Worm (Caenorhabditis elegans): ENCODE data around the gene nhr-223.

Gene nhr-223

ce11 chrV:15824866-15825265 lies 28.7 kb downstream of the nhr-223 start, which contains the start of gene srbc-50:
Gene srbc-50 (minus strand): TSS chrV:15824966.
- TF ChIP-seq nhr-25 (tag; optimal IDR thresholded peaks at IDR 0.05) (no peak), pqm-1 (tag; optimal IDR thresholded peaks at IDR 0.05) (no peak), nhr-28 (tag; optimal IDR thresholded peaks at IDR 0.05) (no peak), nfya-1 (tag; optimal IDR thresholded peaks at IDR 0.05; ENCODE audit: insufficient read depth) (no peak)

- TF ChIP-seq nhr-11 (tag; optimal IDR thresholded peaks at IDR 0.05) (no peak), nhr-43 (tag; optimal IDR thresholded peaks at IDR 0.05; ENCODE audit: poor library complexity, severe bottlenecking) (no peak), nhr-77 (tag; optimal IDR thresholded peaks at IDR 0.05) (no peak), egl-27 (tag; optimal IDR thresholded peaks at IDR 0.05) (no peak), hmg-11 (tag; optimal IDR thresholded peaks at IDR 0.05) (no peak), lin-39 (tag; optimal IDR thresholded peaks at IDR 0.05) (no peak), nhr-12 (tag; optimal IDR thresholded peaks at IDR 0.05) (no peak), aly-2 (tag; optimal IDR thresholded peaks at IDR 0.05) (no peak), daf-12 (tag; optimal IDR thresholded peaks at IDR 0.05) (no peak), ceh-28 (tag; optimal IDR thresholded peaks at IDR 0.05) (no peak), pqm-1 (tag; optimal IDR thresholded peaks at IDR 0.05) (no peak), sea-2 (GFP tag; optimal IDR thresholded peaks at IDR 0.05) (no peak), fkh-2 (tag; optimal IDR thresholded peaks at IDR 0.05) (no peak), snpc-4 (tag; optimal IDR thresholded peaks at IDR 0.05) (no peak), mml-1 (tag; optimal IDR thresholded peaks at IDR 0.05) (no peak)
Measured at ce11 chrV:15826110-15826509, 29.9 kb downstream of the nhr-223 start, which contains the start of gene srbc-51. Gene srbc-51 (plus strand): TSS chrV:15826410.

DNA sequence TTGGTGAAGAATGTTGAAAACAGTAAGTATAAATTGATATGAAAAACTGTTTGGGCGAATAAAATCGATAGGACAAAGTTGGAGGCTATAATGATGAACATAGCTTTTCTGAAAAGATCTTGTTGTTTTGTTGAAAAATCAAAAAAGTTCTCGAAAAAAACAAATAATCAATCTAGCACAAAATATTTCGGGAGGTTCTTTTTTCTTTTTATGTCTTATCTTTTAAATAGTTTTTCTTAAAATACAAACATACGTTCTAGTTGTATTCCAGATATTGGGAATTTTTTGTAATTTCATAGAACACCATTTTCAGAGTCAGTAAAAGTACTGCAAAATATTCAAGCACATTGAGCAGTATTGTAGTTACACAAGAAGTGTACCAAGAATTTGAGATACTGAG lies 33.7 kb downstream of the nhr-223 start, which contains the start of gene srbc-55:
Gene srbc-55 (minus strand): TSS at position 101 of the 400 bp plus-strand sequence.
- TF ChIP-seq nhr-12 (tag; optimal IDR thresholded peaks at IDR 0.05) (no peak), skn-1 (tag; optimal IDR thresholded peaks at IDR 0.05) (no peak), pqm-1 (tag; optimal IDR thresholded peaks at IDR 0.05) (no peak), zag-1 (tag; optimal IDR thresholded peaks at IDR 0.05) (no peak), unc-62 (GFP tag; optimal IDR thresholded peaks at IDR 0.05) (no peak), aly-2 (tag; optimal IDR thresholded peaks at IDR 0.05) (no peak), egl-27 (tag; optimal IDR thresholded peaks at IDR 0.05) (no peak), pha-4 (tag; optimal IDR thresholded peaks at IDR 0.05) (no peak), ceh-82 (tag; optimal IDR thresholded peaks at IDR 0.05) (no peak), nhr-67 (tag; optimal IDR thresholded peaks at IDR 0.05) (no peak), unc-39 (tag; optimal IDR thresholded peaks at IDR 0.05) (no peak)

ce11 chrV:15831586-15831985 lies 35.4 kb downstream of the nhr-223 start, which contains the start of gene srbc-56:
Gene srbc-56 (minus strand): TSS chrV:15831686.
- TF ChIP-seq hmg-11 (tag; optimal IDR thresholded peaks at IDR 0.05) (no peak), ceh-16 (tag; optimal IDR thresholded peaks at IDR 0.05) (no peak), ceh-9 (tag; optimal IDR thresholded peaks at IDR 0.05) (no peak), fkh-10 (GFP tag; optimal IDR thresholded peaks at IDR 0.05) (no peak), nhr-76 (tag; optimal IDR thresholded peaks at IDR 0.05) (no peak), unc-62 (GFP tag; optimal IDR thresholded peaks at IDR 0.05) (no peak), unc-39 (tag; optimal IDR thresholded peaks at IDR 0.05) (no peak), mdl-1 (tag; optimal IDR thresholded peaks at IDR 0.05) (no peak), jun-1 (tag; optimal IDR thresholded peaks at IDR 0.05) (no peak)

- no peak for TF ChIP-seq ZK546.5 (tag; optimal IDR thresholded peaks at IDR 0.05)
- no peak for TF ChIP-seq ztf-11 (tag; optimal IDR thresholded peaks at IDR 0.05)
- no peak for TF ChIP-seq ztf-4 (tag; optimal IDR thresholded peaks at IDR 0.05)
- no peak for TF ChIP-seq R02D3.7 (tag; optimal IDR thresholded peaks at IDR 0.05)
- TF ChIP-seq hmg-11 (tag; optimal IDR thresholded peaks at IDR 0.05), result no peak
- no peak for TF ChIP-seq sea-2 (GFP tag; optimal IDR thresholded peaks at IDR 0.05)
- no peak for TF ChIP-seq nhr-67 (tag; optimal IDR thresholded peaks at IDR 0.05)
- TF ChIP-seq unc-62 (GFP tag; optimal IDR thresholded peaks at IDR 0.05), result no peak
- no peak for TF ChIP-seq mdl-1 (tag; optimal IDR thresholded peaks at IDR 0.05)
- TF ChIP-seq lin-15B (tag; optimal IDR thresholded peaks at IDR 0.05), result no peak
- TF ChIP-seq ceh-9 (tag; optimal IDR thresholded peaks at IDR 0.05), result no peak
- no peak for TF ChIP-seq lsy-12 (tag; optimal IDR thresholded peaks at IDR 0.05)
- TF ChIP-seq nhr-237 (tag; optimal IDR thresholded peaks at IDR 0.05), result no peak
- no peak for TF ChIP-seq aly-2 (tag; optimal IDR thresholded peaks at IDR 0.05)
- no peak for TF ChIP-seq nhr-76 (tag; optimal IDR thresholded peaks at IDR 0.05)
Measured at ce11 chrV:15833622-15834021, 37.4 kb downstream of the nhr-223 start, which contains the start of gene srbc-54. Gene srbc-54 (minus strand): TSS chrV:15833722.
